Worm (Caenorhabditis elegans): ENCODE results near the gene bus-8A.

DNA sequence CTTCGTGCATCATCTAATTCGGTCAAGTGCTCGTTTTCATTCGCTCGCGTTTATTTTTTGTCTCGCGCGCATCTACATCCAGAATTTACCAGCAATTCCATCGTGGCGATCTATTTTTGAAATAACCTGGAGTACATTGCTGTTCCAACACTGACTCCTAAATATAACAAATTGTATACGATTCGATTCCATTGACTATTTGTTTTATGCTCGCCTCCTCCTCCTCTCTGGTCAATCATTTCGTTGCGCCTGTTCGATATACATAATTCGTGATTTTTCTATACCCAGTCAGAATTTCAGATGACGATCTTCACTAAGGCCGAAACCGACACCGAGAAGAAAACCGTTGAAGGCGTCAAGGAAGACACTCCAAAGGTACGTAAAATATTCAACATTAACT is 47.9 kb upstream of the bus-8A start, which contains the start of gene itm-2:
- TF ChIP-seq elt-1 (tag; optimal IDR thresholded peaks at IDR 0.05) (no peak), lin-11 (tag; optimal IDR thresholded peaks at IDR 0.05) (no peak), nhr-6 (tag; optimal IDR thresholded peaks at IDR 0.05) (no peak), ceh-82 (tag; optimal IDR thresholded peaks at IDR 0.05) (no peak), lsy-2 (tag; optimal IDR thresholded peaks at IDR 0.05) (no peak), ztf-1 (GFP tag; conservative IDR thresholded peaks at IDR 0.05) (no peak), blmp-1 (tag; optimal IDR thresholded peaks at IDR 0.05; ENCODE audit: insufficient read depth) (no peak), nhr-10 (tag; optimal IDR thresholded peaks at IDR 0.05) (no peak), ceh-16 (tag; optimal IDR thresholded peaks at IDR 0.05) (no peak), unc-39 (tag; optimal IDR thresholded peaks at IDR 0.05) (no peak), nhr-77 (tag; optimal IDR thresholded peaks at IDR 0.05) (no peak), ztf-4 (tag; optimal IDR thresholded peaks at IDR 0.05) (no peak)
